Fruit fly (Drosophila melanogaster): ENCODE measurements around the gene CG34367.

The CG34367 gene

DNA sequence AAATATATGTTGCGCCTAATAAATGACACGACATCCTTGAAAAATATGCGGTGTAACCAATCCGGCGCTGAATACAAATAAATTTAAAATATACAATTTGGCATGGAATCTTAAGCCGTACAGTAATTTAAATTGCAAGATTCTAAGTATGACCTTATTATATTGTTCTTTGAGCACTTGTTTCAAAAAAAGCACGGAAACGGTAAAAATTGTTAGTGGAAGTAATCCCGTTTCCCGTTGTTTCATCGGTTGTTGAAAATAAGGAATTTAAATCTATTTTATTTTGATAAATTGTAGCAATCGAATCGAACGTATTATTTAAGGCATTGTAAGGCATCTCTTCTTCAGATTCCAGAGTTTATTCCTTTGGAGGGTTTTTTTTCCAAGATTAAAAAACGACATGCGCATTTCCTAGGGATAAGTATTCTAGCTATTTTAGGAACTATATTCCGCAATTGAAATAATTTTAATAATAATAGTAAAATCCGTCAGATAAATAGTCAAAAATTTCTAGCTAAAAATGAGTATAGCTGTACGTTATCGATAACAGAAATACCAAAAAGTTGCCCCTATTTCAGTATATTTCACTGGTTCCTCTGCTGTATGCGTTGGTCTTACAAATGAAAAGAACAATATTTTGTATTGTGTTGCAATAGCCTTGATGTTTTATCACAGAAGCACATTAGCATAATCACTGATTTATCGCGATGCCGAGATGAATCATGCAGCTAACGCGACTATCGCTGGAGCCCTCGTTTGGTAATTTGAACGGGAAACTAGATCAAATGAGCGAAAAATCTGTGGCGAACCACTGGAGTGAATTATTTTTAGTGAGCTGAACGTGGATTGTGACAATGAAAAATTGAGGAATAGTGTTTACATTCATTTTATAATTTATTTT is 20.4 kb downstream of the CG34367 start, which contains the start of gene GATAd (continued):
- TF ChIP-seq fd102C (GFP tag; optimal IDR thresholded peaks at IDR 0.05) = no peak
- TF ChIP-seq CG2120 (GFP tag; optimal IDR thresholded peaks at IDR 0.05) = peak; percentile 9
- TF ChIP-seq H15 (GFP tag; IDR thresholded peaks at IDR 0.05) = no peak
- peak; percentile 58 for TF ChIP-seq gfzf (GFP tag; optimal IDR thresholded peaks at IDR 0.05)
- no peak for TF ChIP-seq Rx (GFP tag; IDR thresholded peaks at IDR 0.05)
- TF ChIP-seq HmgZ (tag; optimal IDR thresholded peaks at IDR 0.05) = peak; percentile 51
- no peak for TF ChIP-seq Dip3 (GFP tag; optimal IDR thresholded peaks at IDR 0.05)
- peak in 1 of 2 experiments; percentile 19 for TF ChIP-seq Eip74EF (GFP tag; optimal IDR thresholded peaks at IDR 0.05)
- TF ChIP-seq CG10321 (GFP tag; IDR thresholded peaks at IDR 0.05) = no peak
- peak; percentile 4 for TF ChIP-seq CG18262 (tag; optimal IDR thresholded peaks at IDR 0.05)
- peak; percentile 83 for TF ChIP-seq pfk (GFP tag; optimal IDR thresholded peaks at IDR 0.05)
- no peak for TF ChIP-seq Elba2 (GFP tag; optimal IDR thresholded peaks at IDR 0.05)
- TF ChIP-seq PHDP (tag; optimal IDR thresholded peaks at IDR 0.05) = peak; percentile 19
- no peak for TF ChIP-seq HLH3B (GFP tag; IDR thresholded peaks at IDR 0.05)
- no peak for TF ChIP-seq ATbp (GFP tag; optimal IDR thresholded peaks at IDR 0.05)
- peak; percentile 3 for TF ChIP-seq Sin3A (optimal IDR thresholded peaks at IDR 0.05)
- no peak for TF ChIP-seq dysf (GFP tag; IDR thresholded peaks at IDR 0.05)
- no peak for TF ChIP-seq CG43689 (GFP tag; IDR thresholded peaks at IDR 0.05)
- TF ChIP-seq ash1 (GFP tag; optimal IDR thresholded peaks at IDR 0.05) = no peak
- no peak for TF ChIP-seq CG31388 (GFP tag; optimal IDR thresholded peaks at IDR 0.05)
- TF ChIP-seq Sry-β (GFP tag; optimal IDR thresholded peaks at IDR 0.05) = peak; percentile 87
- no peak for TF ChIP-seq grn (GFP tag; optimal IDR thresholded peaks at IDR 0.05)
- no peak for TF ChIP-seq CG42726 (GFP tag; IDR thresholded peaks at IDR 0.05; ENCODE audit: partially characterized antibody)
- TF ChIP-seq lab (GFP tag; optimal IDR thresholded peaks at IDR 0.05) = no peak
- TF ChIP-seq sc (optimal IDR thresholded peaks at IDR 0.05) = no peak
- TF ChIP-seq sc (GFP tag; optimal IDR thresholded peaks at IDR 0.05) = no peak
- no peak for TF ChIP-seq mirr (GFP tag; optimal IDR thresholded peaks at IDR 0.05)
- TF ChIP-seq gcm2 (GFP tag; optimal IDR thresholded peaks at IDR 0.05) = no peak
- TF ChIP-seq knrl (GFP tag; IDR thresholded peaks at IDR 0.05; ENCODE audit: partially characterized antibody) = 0 out of 3 replicates have a peak, but pooled peaks have one; percentile 37
- peak; percentile 24 for TF ChIP-seq sug (tag; optimal IDR thresholded peaks at IDR 0.05)
- TF ChIP-seq tll (GFP tag; optimal IDR thresholded peaks at IDR 0.05) = no peak
- no peak for TF ChIP-seq hb (GFP tag; IDR thresholded peaks at IDR 0.05; ENCODE audit: partially characterized antibody)
- no peak for TF ChIP-seq odd (GFP tag; optimal IDR thresholded peaks at IDR 0.05)
- peak; percentile 64 for TF ChIP-seq Tbp (GFP tag; optimal IDR thresholded peaks at IDR 0.05)
- peak; percentile 12 for TF ChIP-seq Hr3 (GFP tag; optimal IDR thresholded peaks at IDR 0.05)
- TF ChIP-seq Fer1 (GFP tag; optimal IDR thresholded peaks at IDR 0.05) = no peak
- peak; percentile 52 for TF ChIP-seq trem (tag; optimal IDR thresholded peaks at IDR 0.05)
- 0 out of 2 replicates have a peak, but pooled peaks have one; percentile 26 for TF ChIP-seq CG9932 (GFP tag; IDR thresholded peaks at IDR 0.05)
- no peak for TF ChIP-seq sqz (GFP tag; optimal IDR thresholded peaks at IDR 0.05)
- TF ChIP-seq MESR4 (GFP tag; optimal IDR thresholded peaks at IDR 0.05) = peak; percentile 86
- TF ChIP-seq CG10979 (tag; optimal IDR thresholded peaks at IDR 0.05) = no peak
- TF ChIP-seq Hmr (GFP tag; optimal IDR thresholded peaks at IDR 0.05) = no peak
- TF ChIP-seq CG8281 (tag; optimal IDR thresholded peaks at IDR 0.05) = peak; percentile 79
- peak; percentile 37 for TF ChIP-seq Scr (GFP tag; IDR thresholded peaks at IDR 0.05; ENCODE audit: partially characterized antibody)
- peak; percentile 16 for TF ChIP-seq lilli (GFP tag; optimal IDR thresholded peaks at IDR 0.05)
- TF ChIP-seq CG3065 (GFP tag; optimal IDR thresholded peaks at IDR 0.05) = no peak
- TF ChIP-seq CG13287 (GFP tag; IDR thresholded peaks at IDR 0.05; ENCODE audit: partially characterized antibody) = peak; percentile 47; the same call in 1 of the 2 replicates
- TF ChIP-seq CG2712 (tag; optimal IDR thresholded peaks at IDR 0.05) = peak; percentile 46

All from whole organism, embryonic.